Worm (Caenorhabditis elegans) whole organism, late embryonic: Measurements from ENCODE around the gene nhr-283.

Experiments used
- C08G9.2 ChIP-seq: sonication (generic microtip); optimal IDR thresholded peaks from 2 replicates; lab custom pipeline; 2016; ENCODE audit warnings: mild to moderate bottlenecking, missing genetic modification characterization, moderate library complexity, missing compliant biosample characterization
- C38D4.7 ChIP-seq: fragments of 200-800 bp; sonication (Bioruptor generic); optimal IDR thresholded peaks from 2 replicates; lab custom pipeline; 2018; ENCODE audit warnings: mild to moderate bottlenecking, missing genetic modification characterization, moderate library complexity, missing compliant biosample characterization
- F13H6.1 ChIP-seq: sonication (generic microtip); optimal IDR thresholded peaks from 2 replicates; lab custom pipeline; 2016; ENCODE audit warnings: missing genetic modification characterization, missing compliant biosample characterization
- K02D7.2 ChIP-seq: sonication (generic microtip); optimal IDR thresholded peaks from 2 replicates; lab custom pipeline; 2017; ENCODE audit warnings: mild to moderate bottlenecking, missing genetic modification characterization, missing compliant biosample characterization
- K09A11.1 ChIP-seq: sonication (generic microtip); optimal IDR thresholded peaks from 2 replicates; lab custom pipeline; 2017; ENCODE audit warnings: antibody characterized with exemption, mild to moderate bottlenecking, missing genetic modification characterization, missing compliant biosample characterization; ENCODE audit not compliant: insufficient read depth
- T23F11.4 ChIP-seq: fragments of 200-800 bp; sonication (Bioruptor generic); optimal IDR thresholded peaks from 2 replicates; lab custom pipeline; 2018; ENCODE audit warnings: mild to moderate bottlenecking, missing genetic modification characterization, missing compliant biosample characterization
- Y22D7AL.16 ChIP-seq: sonication (generic microtip); optimal IDR thresholded peaks from 2 replicates; lab custom pipeline; 2016; ENCODE audit warnings: missing genetic modification characterization, missing compliant biosample characterization
- ahr-1 ChIP-seq: sonication (generic microtip); optimal IDR thresholded peaks from 2 replicates; lab custom pipeline; 2016; ENCODE audit warnings: missing genetic modification characterization, missing compliant biosample characterization
- ama-1 ChIP-seq: fragments of 150-350 bp; optimal IDR thresholded peaks from 2 replicates; lab custom pipeline; 2014
- ceh-14 ChIP-seq: sonication (generic microtip); optimal IDR thresholded peaks from 2 replicates; lab custom pipeline; 2016; ENCODE audit warnings: missing genotype, missing genetic modification characterization, missing compliant biosample characterization
- ceh-2 ChIP-seq: sonication (generic microtip); optimal IDR thresholded peaks from 2 replicates; lab custom pipeline; 2016; ENCODE audit warnings: missing genotype, missing genetic modification characterization, missing compliant biosample characterization
- ceh-30 ChIP-seq: fragments of 150-350 bp; optimal IDR thresholded peaks from 2 replicates; lab custom pipeline; 2014; ENCODE audit warnings: missing biosample characterization, missing genetic modification characterization
- ceh-45 ChIP-seq: fragments of 200-800 bp; sonication (Bioruptor generic); IDR thresholded peaks from 2 replicates; pipeline ENCODE4 v1.3.6; 2022; ENCODE audit warnings: missing genetic modification reagents, missing genetic modification characterization, missing compliant biosample characterization
- ceh-48 ChIP-seq: sonication (generic microtip); optimal IDR thresholded peaks from 2 replicates; lab custom pipeline; 2016; ENCODE audit warnings: missing genetic modification characterization, inconsistent platforms, missing compliant biosample characterization
- dmd-4 ChIP-seq: sonication (generic microtip); optimal IDR thresholded peaks from 2 replicates; lab custom pipeline; 2016; ENCODE audit warnings: borderline replicate concordance, missing genetic modification characterization, missing compliant biosample characterization
- dve-1 ChIP-seq: sonication (generic microtip); optimal IDR thresholded peaks from 2 replicates; lab custom pipeline; 2017; ENCODE audit warnings: antibody characterized with exemption, mild to moderate bottlenecking, missing genetic modification characterization, missing compliant biosample characterization
- elt-2 ChIP-seq: sonication (generic microtip); optimal IDR thresholded peaks from 2 replicates; lab custom pipeline; 2016; ENCODE audit warnings: missing genetic modification reagents, missing genetic modification characterization, missing compliant biosample characterization
- elt-4 ChIP-seq: sonication (generic microtip); optimal IDR thresholded peaks from 2 replicates; lab custom pipeline; 2016; ENCODE audit warnings: missing genetic modification characterization, missing compliant biosample characterization
- fax-1 ChIP-seq: sonication (generic microtip); optimal IDR thresholded peaks from 2 replicates; lab custom pipeline; 2016; ENCODE audit warnings: missing genotype, missing genetic modification characterization, missing compliant biosample characterization
- fkh-10 ChIP-seq: fragments of 150-350 bp; optimal IDR thresholded peaks from 2 replicates; lab custom pipeline; 2014; ENCODE audit warnings: missing biosample characterization, missing genetic modification reagents, missing genetic modification characterization
- fkh-6 ChIP-seq: sonication (generic microtip); optimal IDR thresholded peaks from 2 replicates; lab custom pipeline; 2016; ENCODE audit warnings: missing genetic modification characterization, missing compliant biosample characterization
- hlh-13 ChIP-seq: fragments of 200-800 bp; sonication (Bioruptor generic); optimal IDR thresholded peaks from 2 replicates; lab custom pipeline; 2018; ENCODE audit warnings: mild to moderate bottlenecking, missing genetic modification characterization, missing compliant biosample characterization
- hlh-15 ChIP-seq: sonication (generic microtip); optimal IDR thresholded peaks from 2 replicates; lab custom pipeline; 2016; ENCODE audit warnings: missing genetic modification characterization, missing compliant biosample characterization
- hlh-30 ChIP-seq: sonication (generic microtip); optimal IDR thresholded peaks from 2 replicates; lab custom pipeline; 2017; ENCODE audit warnings: antibody characterized with exemption, missing genetic modification characterization, missing compliant biosample characterization; ENCODE audit not compliant: insufficient read depth
- hlh-6 ChIP-seq: sonication (generic microtip); optimal IDR thresholded peaks from 2 replicates; lab custom pipeline; 2016; ENCODE audit warnings: missing genotype, missing genetic modification characterization, missing compliant biosample characterization
- nhr-11 ChIP-seq: fragments of 150-350 bp; optimal IDR thresholded peaks from 2 replicates; lab custom pipeline; 2014; ENCODE audit warnings: missing biosample characterization, missing genetic modification characterization
- nhr-232 ChIP-seq: sonication (generic microtip); optimal IDR thresholded peaks from 2 replicates; lab custom pipeline; 2016; ENCODE audit warnings: missing genetic modification characterization, missing compliant biosample characterization
- npax-4 ChIP-seq: sonication (generic microtip); optimal IDR thresholded peaks from 2 replicates; lab custom pipeline; 2016; ENCODE audit warnings: missing genetic modification characterization, missing compliant biosample characterization
- odd-2 ChIP-seq: sonication (generic microtip); optimal IDR thresholded peaks from 2 replicates; lab custom pipeline; 2017; ENCODE audit warnings: antibody characterized with exemption, mild to moderate bottlenecking, missing genetic modification characterization, missing compliant biosample characterization
- pag-3 ChIP-seq: sonication (generic microtip); optimal IDR thresholded peaks from 2 replicates; lab custom pipeline; 2016; ENCODE audit warnings: missing compliant biosample characterization, missing genetic modification characterization, borderline replicate concordance
- pax-1 ChIP-seq: fragments of 150-350 bp; optimal IDR thresholded peaks from 2 replicates; lab custom pipeline; 2014; ENCODE audit warnings: missing biosample characterization, missing genetic modification characterization
- ref-2 ChIP-seq: sonication (generic microtip); optimal IDR thresholded peaks from 2 replicates; lab custom pipeline; 2016; ENCODE audit warnings: missing genetic modification characterization, missing compliant biosample characterization
- sdc-2 ChIP-seq: sonication (generic microtip); optimal IDR thresholded peaks from 2 replicates; lab custom pipeline; 2016; ENCODE audit warnings: missing genotype, missing genetic modification characterization, missing compliant biosample characterization
- sox-2 ChIP-seq: fragments of 200-800 bp; sonication (Bioruptor generic); IDR thresholded peaks from 2 replicates; pipeline ENCODE4 v1.3.6; 2022; ENCODE audit warnings: missing genetic modification reagents, missing genetic modification characterization, missing compliant biosample characterization
- tbx-2 ChIP-seq: sonication (generic microtip); optimal IDR thresholded peaks from 2 replicates; lab custom pipeline; 2016; ENCODE audit warnings: missing genetic modification characterization, missing compliant biosample characterization
- tbx-7 ChIP-seq: sonication (generic microtip); optimal IDR thresholded peaks from 2 replicates; lab custom pipeline; 2016; ENCODE audit warnings: missing genotype, missing genetic modification characterization, missing compliant biosample characterization
- ttx-3 ChIP-seq: sonication (generic microtip); optimal IDR thresholded peaks from 2 replicates; lab custom pipeline; 2016; ENCODE audit warnings: missing genetic modification reagents, missing genetic modification characterization, missing compliant biosample characterization
- unc-55 ChIP-seq: sonication (generic microtip); optimal IDR thresholded peaks from 2 replicates; lab custom pipeline; 2017; ENCODE audit warnings: missing biosample characterization, missing genetic modification reagents, missing genetic modification characterization
- unc-86 ChIP-seq: sonication (generic microtip); optimal IDR thresholded peaks from 2 replicates; lab custom pipeline; 2016; ENCODE audit warnings: missing genetic modification characterization, missing compliant biosample characterization
- ztf-16 ChIP-seq: sonication (generic microtip); optimal IDR thresholded peaks from 2 replicates; lab custom pipeline; 2017; ENCODE audit warnings: missing genetic modification characterization, missing compliant biosample characterization

The nhr-283 gene

ce11 chrV:15776651-15777050, at the start of gene nhr-283:
TSS of gene nhr-283 (minus strand) at chrV:15776751.
- TF ChIP-seq npax-4 (tag; lab: Kevin White, UChicago) (no peak), T23F11.4 (GFP tag; lab: Kevin White, UChicago) (no peak)

- TF ChIP-seq sdc-2 (no peak), ttx-3 (no peak), F13H6.1 (tag; lab: Kevin White, UChicago) (no peak), C38D4.7 (GFP tag; lab: Kevin White, UChicago) (no peak), pag-3 (tag; lab: Kevin White, UChicago) (no peak), nhr-232 (tag; lab: Kevin White, UChicago) (no peak), hlh-6 (tag; lab: Kevin White, UChicago) (no peak), ztf-16 (tag; lab: Kevin White, UChicago) (no peak), ceh-30 (no peak), ceh-2 (no peak)
Observed at ce11 chrV:15826110-15826509, 49.6 kb upstream of the nhr-283 start, which contains the start of gene srbc-51. TSS of gene srbc-51 (plus strand) at chrV:15826410.

- TF ChIP-seq C08G9.2 (tag; lab: Kevin White, UChicago) (no peak), Y22D7AL.16 (tag; lab: Kevin White, UChicago) (no peak), K02D7.2 (tag; lab: Kevin White, UChicago) (no peak)
- TF ChIP-seq, all 69 proteins: peak for 0
Observed at ce11 chrV:15824866-15825265, 48.3 kb upstream of the nhr-283 start, which contains the start of gene srbc-50. TSS of gene srbc-50 (minus strand) at chrV:15824966.

ce11 chrV:15821398-15821797, 44.8 kb upstream of the nhr-283 start, which contains the start of gene srbc-49:
TSS of gene srbc-49 (plus strand) at chrV:15821698.
- TF ChIP-seq hlh-6 (tag; lab: Kevin White, UChicago) (no peak), tbx-2 (tag; lab: Kevin White, UChicago) (no peak), ceh-2 (no peak), ama-1 (lab: Kevin White, UChicago) (no peak), C08G9.2 (tag; lab: Kevin White, UChicago) (no peak)

ce11 chrV:15819983-15820382, 43.4 kb upstream of the nhr-283 start, which contains the start of gene srbc-48:
TSS of gene srbc-48 (plus strand) at chrV:15820283.
- no peak for TF ChIP-seq tbx-7 (tag; lab: Kevin White, UChicago)
- no peak for TF ChIP-seq nhr-232 (tag; lab: Kevin White, UChicago)
- no peak for TF ChIP-seq odd-2 (tag; lab: Kevin White, UChicago)
- no peak for TF ChIP-seq dve-1 (tag; lab: Kevin White, UChicago)
- no peak for TF ChIP-seq ceh-48 (tag; lab: Kevin White, UChicago)
- TF ChIP-seq fkh-6 (tag; lab: Kevin White, UChicago): no peak
- no peak for TF ChIP-seq nhr-11 (tag; lab: Kevin White, UChicago)
- TF ChIP-seq fkh-10 (GFP tag; lab: Kevin White, UChicago): no peak
- no peak for TF ChIP-seq K02D7.2 (tag; lab: Kevin White, UChicago)
- TF ChIP-seq elt-2 (tag; lab: Kevin White, UChicago): no peak
- TF ChIP-seq ceh-45: no peak
- no peak for TF ChIP-seq ref-2 (tag; lab: Kevin White, UChicago)
- TF ChIP-seq ttx-3: no peak
- no peak for TF ChIP-seq ceh-14 (tag; lab: Kevin White, UChicago)
- TF ChIP-seq tbx-2 (tag; lab: Kevin White, UChicago): no peak
- no peak for TF ChIP-seq unc-55
- TF ChIP-seq hlh-30 (tag; lab: Kevin White, UChicago): no peak

- no peak for TF ChIP-seq dmd-4 (tag; lab: Kevin White, UChicago)
- no peak for TF ChIP-seq elt-4
- TF ChIP-seq pax-1 (tag; lab: Kevin White, UChicago): no peak
- no peak for TF ChIP-seq unc-86 (tag; lab: Kevin White, UChicago)
- TF ChIP-seq npax-4 (tag; lab: Kevin White, UChicago): no peak
- TF ChIP-seq fkh-10 (GFP tag; lab: Kevin White, UChicago): no peak
- no peak for TF ChIP-seq ahr-1 (tag; lab: Kevin White, UChicago)
- no peak for TF ChIP-seq fax-1 (tag; lab: Kevin White, UChicago)
- TF ChIP-seq hlh-13 (GFP tag; lab: Kevin White, UChicago): no peak
- TF ChIP-seq C08G9.2 (tag; lab: Kevin White, UChicago): no peak
- no peak for TF ChIP-seq K09A11.1 (tag; lab: Kevin White, UChicago)
- TF ChIP-seq hlh-15 (tag; lab: Kevin White, UChicago): no peak
- no peak for TF ChIP-seq sox-2 (GFP tag; lab: Robert Waterston, UW)
- TF ChIP-seq, all 69 proteins: peak for 0
Observed at ce11 chrV:15817746-15818145, 41.2 kb upstream of the nhr-283 start, which contains the start of gene abf-3. TSS of gene abf-3 (minus strand) at chrV:15817846.
